Fruit fly (Drosophila melanogaster) whole organism, larva: ENCODE results near the gene Moe.

Experiments used
- noc ChIP-seq: fragments of 200-800 bp; sonication (Bioruptor generic); optimal IDR thresholded peaks from 3 replicates; lab custom pipeline; 2019; ENCODE audit warnings: missing biosample characterization, mild to moderate bottlenecking, missing genetic modification characterization, moderate library complexity

Gene Moe

dm6 chrX:8863554-8864498 lies 34.3 kb downstream of the Moe start:
- peak; percentile 75 for TF ChIP-seq noc

dm6 chrX:8863133-8863553 lies 35.0 kb downstream of the Moe start:
- no peak for TF ChIP-seq noc

dm6 chrX:8861267-8861666 lies 36.9 kb downstream of the Moe start:
- TF ChIP-seq noc = peak; percentile 10

dm6 chrX:8859517-8859916 lies 38.6 kb downstream of the Moe start:
- TF ChIP-seq noc = no peak

dm6 chrX:8858679-8859078 lies 39.5 kb downstream of the Moe start:
- TF ChIP-seq noc = no peak

dm6 chrX:8857098-8857724 lies 40.9 kb downstream of the Moe start:
- TF ChIP-seq noc = no peak

dm6 chrX:8852170-8852569 lies 46.0 kb downstream of the Moe start:
- no peak for TF ChIP-seq noc

- no peak for TF ChIP-seq noc
Measured at dm6 chrX:8843755-8844154, 54.4 kb downstream of the Moe start.

dm6 chrX:8841438-8841837 lies 56.7 kb downstream of the Moe start:
- no peak for TF ChIP-seq noc

dm6 chrX:8839370-8839769 lies 58.8 kb downstream of the Moe start:
- TF ChIP-seq noc = no peak

- TF ChIP-seq noc = no peak
Measured at dm6 chrX:8837892-8838373, 60.2 kb downstream of the Moe start, which contains the start of gene CG12075. Gene CG12075 (plus strand): TSS chrX:8838323.

- TF ChIP-seq noc = no peak
Measured at dm6 chrX:8837184-8837583, 60.9 kb downstream of the Moe start.

dm6 chrX:8836566-8836965 lies 61.6 kb downstream of the Moe start:
- no peak for TF ChIP-seq noc

dm6 chrX:8835126-8835525 lies 63.0 kb downstream of the Moe start:
- no peak for TF ChIP-seq noc

dm6 chrX:8831773-8832172 lies 66.4 kb downstream of the Moe start:
- TF ChIP-seq noc = no peak

dm6 chrX:8830087-8830486 lies 68.0 kb downstream of the Moe start:
- TF ChIP-seq noc = no peak

dm6 chrX:8829396-8829795 lies 68.7 kb downstream of the Moe start:
- TF ChIP-seq noc = no peak
